Worm (Caenorhabditis elegans) whole organism, L4 larva: ENCODE measurements around the gene rsf-1.

Experiments
- D1046.2 ChIP-seq: fragments of 200-800 bp; sonication (Bioruptor generic); IDR thresholded peaks from 2 replicates; pipeline ENCODE4 v1.3.6; 2022; ENCODE audit warnings: missing genetic modification characterization, missing compliant biosample characterization
- F10B5.3 ChIP-seq: sonication (generic microtip); optimal IDR thresholded peaks from 2 replicates; lab custom pipeline; 2016; ENCODE audit warnings: mild to moderate bottlenecking, missing genetic modification characterization, missing compliant biosample characterization
- R02D3.7 ChIP-seq: fragments of 150-350 bp; sonication (generic microtip); optimal IDR thresholded peaks from 3 replicates; lab custom pipeline; 2014; ENCODE audit warnings: missing biosample characterization, missing genetic modification characterization
- T20F7.1 ChIP-seq: fragments of 200-800 bp; sonication (Bioruptor generic); optimal IDR thresholded peaks from 2 replicates; lab custom pipeline; 2018; ENCODE audit warnings: mild to moderate bottlenecking, missing genetic modification characterization, missing compliant biosample characterization
- Y5F2A.4 ChIP-seq: fragments of 200-800 bp; sonication (Bioruptor generic); optimal IDR thresholded peaks from 2 replicates; lab custom pipeline; 2018; ENCODE audit warnings: mild to moderate bottlenecking, missing genetic modification characterization, missing compliant biosample characterization
- ZK337.2 ChIP-seq: fragments of 200-800 bp; sonication (Bioruptor generic); IDR thresholded peaks from 2 replicates; pipeline ENCODE4 v1.3.6; 2022; ENCODE audit warnings: missing genetic modification reagents, missing genetic modification characterization, missing compliant biosample characterization
- aha-1 ChIP-seq: fragments of 150-350 bp; peaks from one replicate; lab custom pipeline; 2014; ENCODE audit warnings: missing biosample characterization, missing genetic modification characterization
- aly-2 ChIP-seq: sonication (generic microtip); optimal IDR thresholded peaks from 2 replicates; lab custom pipeline; 2018; ENCODE audit warnings: missing biosample characterization, missing genetic modification characterization
- ama-1 ChIP-seq: fragments of 150-350 bp; optimal IDR thresholded peaks from 2 replicates; lab custom pipeline; 2014; ENCODE audit warnings: inconsistent platforms, mixed read lengths
- arid-1 ChIP-seq: fragments of 200-800 bp; sonication (Bioruptor generic); conservative IDR thresholded peaks from 2 replicates; pipeline ENCODE4 v1.3.6; 2022; ENCODE audit warnings: missing genetic modification reagents, missing genetic modification characterization, missing compliant biosample characterization
- attf-4 ChIP-seq: sonication (generic microtip); optimal IDR thresholded peaks from 3 replicates; lab custom pipeline; 2017; ENCODE audit warnings: missing biosample characterization, missing genetic modification characterization
- ceh-28 ChIP-seq: fragments of 150-350 bp; optimal IDR thresholded peaks from 2 replicates; lab custom pipeline; 2014; ENCODE audit warnings: missing biosample characterization, missing genetic modification reagents, missing genetic modification characterization
- ceh-62 ChIP-seq: sonication (generic microtip); optimal IDR thresholded peaks from 2 replicates; lab custom pipeline; 2017; ENCODE audit warnings: missing biosample characterization, missing genetic modification characterization
- ceh-82 ChIP-seq: sonication (generic microtip); optimal IDR thresholded peaks from 2 replicates; lab custom pipeline; 2017; ENCODE audit warnings: missing biosample characterization, missing genetic modification characterization
- ces-1 ChIP-seq: fragments of 150-350 bp; sonication (generic microtip); optimal IDR thresholded peaks from 4 replicates; lab custom pipeline; 2014; ENCODE audit warnings: missing biosample characterization, missing genetic modification reagents, missing genetic modification characterization
- cey-2 ChIP-seq: sonication (generic microtip); optimal IDR thresholded peaks from 3 replicates; lab custom pipeline; 2017; ENCODE audit warnings: missing genetic modification characterization, mild to moderate bottlenecking, missing compliant biosample characterization, antibody characterized with exemption, borderline replicate concordance; ENCODE audit not compliant: insufficient read depth
- daf-8 ChIP-seq: fragments of 200-800 bp; sonication (Bioruptor generic); IDR thresholded peaks from 2 replicates; pipeline ENCODE4 v1.3.6; 2022; ENCODE audit warnings: missing genetic modification characterization, missing compliant biosample characterization
- dmd-8 ChIP-seq: fragments of 200-800 bp; sonication (Bioruptor generic); IDR thresholded peaks from 2 replicates; pipeline ENCODE4 v1.3.6; 2022; ENCODE audit warnings: missing genetic modification characterization, missing compliant biosample characterization
- dmd-9 ChIP-seq: fragments of 200-800 bp; sonication (Bioruptor generic); IDR thresholded peaks from 2 replicates; pipeline ENCODE4 v1.3.6; 2022; ENCODE audit warnings: missing genetic modification reagents, missing genetic modification characterization, missing compliant biosample characterization
- dve-1 ChIP-seq: sonication (generic microtip); optimal IDR thresholded peaks from 2 replicates; lab custom pipeline; 2017; ENCODE audit warnings: antibody characterized with exemption, mild to moderate bottlenecking, missing genetic modification characterization, missing compliant biosample characterization; ENCODE audit not compliant: insufficient read depth
- egl-27 ChIP-seq: sonication (generic microtip); optimal IDR thresholded peaks from 3 replicates; lab custom pipeline; 2017; ENCODE audit warnings: missing biosample characterization, missing genetic modification reagents, missing genetic modification characterization
- gei-8 ChIP-seq: fragments of 200-800 bp; sonication (Bioruptor generic); optimal IDR thresholded peaks from 2 replicates; lab custom pipeline; 2018; ENCODE audit warnings: mild to moderate bottlenecking, missing genetic modification characterization, missing compliant biosample characterization
- hif-1 ChIP-seq, 2 experiments: sonication (generic microtip); optimal IDR thresholded peaks; 2 replicates each; lab custom pipeline; 2016 to 2017; ENCODE audit warnings: missing compliant biosample characterization in 2 of 2, missing genetic modification characterization in 2 of 2, missing genetic modification reagents in 2 of 2, missing genotype in 2 of 2, mild to moderate bottlenecking in 1 of 2
- hlh-30 ChIP-seq: sonication (generic microtip); optimal IDR thresholded peaks from 2 replicates; lab custom pipeline; 2017; ENCODE audit warnings: antibody characterized with exemption, mild to moderate bottlenecking, missing genetic modification characterization, missing compliant biosample characterization; ENCODE audit not compliant: insufficient read depth
- lim-7 ChIP-seq: fragments of 200-800 bp; sonication (Bioruptor generic); IDR thresholded peaks from 2 replicates; pipeline ENCODE4 v1.3.6; 2022; ENCODE audit warnings: missing genetic modification characterization, missing compliant biosample characterization
- lin-15B ChIP-seq: fragments of 150-350 bp; sonication (generic microtip); optimal IDR thresholded peaks from 3 replicates; lab custom pipeline; 2014; ENCODE audit warnings: missing biosample characterization, missing genetic modification characterization
- lin-29 ChIP-seq: fragments of 200-800 bp; sonication (Bioruptor generic); IDR thresholded peaks from 2 replicates; pipeline ENCODE4 v1.3.6; 2022; ENCODE audit warnings: missing genetic modification reagents, missing genetic modification characterization, missing compliant biosample characterization
- lir-3 ChIP-seq: sonication (generic microtip); optimal IDR thresholded peaks from 2 replicates; lab custom pipeline; 2016; ENCODE audit warnings: mild to moderate bottlenecking, missing genetic modification characterization, missing compliant biosample characterization
- madf-5 ChIP-seq, 2 experiments: fragments of 200-800 bp; sonication (Bioruptor generic); IDR thresholded peaks; 2 replicates each; pipeline ENCODE4 v1.3.6; 2022; ENCODE audit warnings: missing compliant biosample characterization in 2 of 2, missing genetic modification characterization in 2 of 2
- madf-9 ChIP-seq: fragments of 200-800 bp; sonication (Bioruptor generic); conservative IDR thresholded peaks from 2 replicates; pipeline ENCODE4 v1.3.6; 2022; ENCODE audit warnings: missing genetic modification reagents, missing genetic modification characterization, missing compliant biosample characterization
- mes-2 ChIP-seq: sonication (generic microtip); optimal IDR thresholded peaks from 2 replicates; lab custom pipeline; 2016; ENCODE audit warnings: missing genotype, mild to moderate bottlenecking, missing genetic modification characterization, missing compliant biosample characterization; ENCODE audit not compliant: poor library complexity, severe bottlenecking
- nhr-10 ChIP-seq: fragments of 150-350 bp; optimal IDR thresholded peaks from 2 replicates; lab custom pipeline; 2014; ENCODE audit warnings: missing biosample characterization, missing genetic modification characterization
- nhr-102 ChIP-seq: sonication (generic microtip); optimal IDR thresholded peaks from 2 replicates; lab custom pipeline; 2016; ENCODE audit warnings: mild to moderate bottlenecking, missing genetic modification characterization, moderate library complexity, missing compliant biosample characterization
- nhr-237 ChIP-seq: sonication (generic microtip); optimal IDR thresholded peaks from 2 replicates; lab custom pipeline; 2017; ENCODE audit warnings: missing biosample characterization, missing genetic modification characterization
- nhr-25 ChIP-seq: sonication (generic microtip); optimal IDR thresholded peaks from 2 replicates; lab custom pipeline; 2017; ENCODE audit warnings: missing genetic modification characterization, mild to moderate bottlenecking, missing compliant biosample characterization, antibody characterized with exemption, moderate library complexity, borderline replicate concordance; ENCODE audit not compliant: insufficient read depth
- nhr-28 ChIP-seq: fragments of 150-350 bp; optimal IDR thresholded peaks from 2 replicates; lab custom pipeline; 2014; ENCODE audit warnings: missing biosample characterization, missing genetic modification characterization
- nhr-41 ChIP-seq: fragments of 200-800 bp; sonication (Bioruptor generic); IDR thresholded peaks from 2 replicates; pipeline ENCODE4 v1.3.6; 2022; ENCODE audit warnings: missing genetic modification reagents, missing genetic modification characterization, missing compliant biosample characterization
- nhr-48 ChIP-seq: sonication (generic microtip); optimal IDR thresholded peaks from 2 replicates; lab custom pipeline; 2016; ENCODE audit warnings: mild to moderate bottlenecking, missing genetic modification characterization, missing compliant biosample characterization
- pha-4 ChIP-seq, 2 experiments: fragments of 150-350 bp in 1 of 2; fragments of 200-800 bp in 1 of 2; sonication (Bioruptor generic) in 1 of 2; IDR thresholded peaks in 1 of 2; optimal IDR thresholded peaks in 1 of 2; 2 replicates each; pipeline versions ENCODE4 v1.3.6 to Lab custom; 2014 to 2022; ENCODE audit warnings: missing genetic modification characterization in 2 of 2, missing genetic modification reagents in 2 of 2, missing biosample characterization in 1 of 2, missing compliant biosample characterization in 1 of 2
- rbr-2 ChIP-seq: sonication (generic microtip); optimal IDR thresholded peaks from 2 replicates; lab custom pipeline; 2016; ENCODE audit warnings: missing genotype, missing genetic modification characterization, missing compliant biosample characterization
- sdz-12 ChIP-seq: fragments of 200-800 bp; sonication (Bioruptor generic); optimal IDR thresholded peaks from 2 replicates; lab custom pipeline; 2018; ENCODE audit warnings: mild to moderate bottlenecking, missing genetic modification characterization, missing compliant biosample characterization
- set-16 ChIP-seq: fragments of 200-800 bp; sonication (Bioruptor generic); IDR thresholded peaks from 2 replicates; pipeline ENCODE4 v1.3.6; 2022; ENCODE audit warnings: missing genetic modification reagents, missing genetic modification characterization, missing compliant biosample characterization
- tag-97 ChIP-seq: fragments of 200-800 bp; sonication (Bioruptor generic); IDR thresholded peaks from 2 replicates; pipeline ENCODE4 v1.3.6; 2022; ENCODE audit warnings: missing genetic modification characterization, missing compliant biosample characterization
- unc-130 ChIP-seq: sonication (generic microtip); optimal IDR thresholded peaks from 2 replicates; lab custom pipeline; 2016; ENCODE audit warnings: missing genetic modification reagents, missing genetic modification characterization, missing compliant biosample characterization
- vab-7 ChIP-seq: fragments of 200-800 bp; sonication (Bioruptor generic); IDR thresholded peaks from 2 replicates; pipeline ENCODE4 v1.3.6; 2022; ENCODE audit warnings: missing genetic modification reagents, missing genetic modification characterization, missing compliant biosample characterization
- zfp-2 ChIP-seq: sonication (generic microtip); optimal IDR thresholded peaks from 2 replicates; lab custom pipeline; 2016; ENCODE audit warnings: mild to moderate bottlenecking, missing genetic modification characterization, missing compliant biosample characterization
- zip-11 ChIP-seq: fragments of 200-800 bp; sonication (Bioruptor generic); IDR thresholded peaks from 2 replicates; pipeline ENCODE4 v1.3.6; 2022; ENCODE audit warnings: missing genetic modification characterization, missing compliant biosample characterization
- zip-2 ChIP-seq: fragments of 150-350 bp; optimal IDR thresholded peaks from 2 replicates; lab custom pipeline; 2014; ENCODE audit warnings: missing biosample characterization, missing genetic modification characterization
- ztf-7 ChIP-seq: fragments of 150-350 bp; optimal IDR thresholded peaks from 2 replicates; lab custom pipeline; 2014; ENCODE audit warnings: missing biosample characterization, missing genetic modification characterization

The rsf-1 gene

DNA sequence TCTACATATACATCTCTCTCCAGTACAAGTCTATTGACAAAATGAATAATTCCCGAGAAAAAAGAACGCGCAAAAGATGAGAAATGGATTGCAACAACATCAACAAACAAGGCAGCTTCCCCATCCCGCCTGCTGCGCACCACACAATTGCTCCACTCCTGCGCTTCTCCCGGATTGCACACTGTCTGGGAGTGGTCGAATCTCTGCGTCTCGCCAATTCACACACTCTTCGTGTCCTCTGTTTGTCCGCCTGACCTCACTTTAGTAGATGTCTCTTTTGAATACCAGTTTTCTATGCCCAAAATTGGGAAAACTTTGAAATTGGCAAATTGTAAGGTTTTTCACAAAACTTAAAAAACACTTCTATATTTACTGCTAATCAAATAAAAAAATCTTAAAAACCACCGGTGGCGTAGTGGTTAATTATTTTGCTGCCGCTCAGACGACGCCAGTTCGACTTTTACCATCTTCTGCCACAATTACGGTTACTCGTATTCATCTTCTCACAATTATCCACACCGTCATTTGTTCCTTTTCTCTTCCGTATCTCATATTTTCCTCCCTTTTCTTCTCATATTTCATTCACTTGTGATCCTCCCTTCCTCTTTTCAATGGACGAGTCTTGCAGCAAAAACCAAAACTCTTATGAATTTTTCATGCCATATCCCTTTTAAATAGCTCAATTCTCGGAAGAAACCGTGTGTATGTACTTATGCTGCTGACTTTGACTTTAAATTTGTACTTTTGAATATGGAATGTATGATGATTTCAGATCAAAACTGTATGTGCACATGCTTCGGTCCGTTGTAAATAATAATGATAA is at the start of gene rsf-1:
TSS of gene rsf-1 (plus strand) at position 773 of the 823 bp plus-strand sequence.
- TF ChIP-seq lir-3 (tag; lab: Kevin White, UChicago) (no peak), dmd-9 (GFP tag; lab: Robert Waterston, UW) (no peak), unc-130 (no peak), nhr-237 (tag; lab: Kevin White, UChicago) (no peak), egl-27 (tag; lab: Kevin White, UChicago) (no peak), nhr-48 (tag; lab: Kevin White, UChicago) (no peak), hif-1 (tag; optimal IDR thresholded peaks at IDR 0.05; lab: Kevin White, UChicago) (no peak), F10B5.3 (tag; lab: Kevin White, UChicago) (no peak), nhr-25 (tag; lab: Kevin White, UChicago) (no peak), attf-4 (tag; lab: Kevin White, UChicago) (no peak), zfp-2 (no peak), gei-8 (GFP tag; lab: Kevin White, UChicago) (no peak), nhr-10 (no peak), ztf-7 (tag; lab: Kevin White, UChicago) (no peak), tag-97 (no peak), hlh-30 (tag; lab: Kevin White, UChicago) (peak; percentile 16), nhr-28 (tag; lab: Kevin White, UChicago) (no peak), D1046.2 (GFP tag; lab: Robert Waterston, UW) (no peak), zip-2 (tag; lab: Kevin White, UChicago) (no peak), lin-29 (GFP tag; lab: Robert Waterston, UW) (no peak), ceh-28 (tag; lab: Kevin White, UChicago) (no peak), rbr-2 (tag; lab: Kevin White, UChicago) (peak; percentile 44), nhr-102 (tag; lab: Kevin White, UChicago) (no peak), cey-2 (no peak), vab-7 (GFP tag; lab: Robert Waterston, UW) (no peak), mes-2 (tag; lab: Kevin White, UChicago) (peak; percentile 51), R02D3.7 (tag; lab: Kevin White, UChicago) (no peak), aha-1 (tag; lab: Kevin White, UChicago) (peak; percentile 68), ama-1 (lab: Kevin White, UChicago) (no peak), Y5F2A.4 (GFP tag; lab: Kevin White, UChicago) (no peak), ces-1 (no peak), arid-1 (GFP tag; lab: Robert Waterston, UW) (peak; percentile 58; the same call in 1 of the 2 replicates), T20F7.1 (GFP tag; lab: Kevin White, UChicago) (no peak), nhr-41 (GFP tag; lab: Robert Waterston, UW) (no peak), daf-8 (GFP tag; lab: Robert Waterston, UW) (no peak), lin-15B (tag; lab: Kevin White, UChicago) (no peak), aly-2 (tag; lab: Kevin White, UChicago) (no peak), madf-9 (GFP tag; lab: Robert Waterston, UW) (no peak), ceh-62 (tag; lab: Kevin White, UChicago) (no peak), pha-4 (GFP tag; IDR thresholded peaks at IDR 0.05; lab: Robert Waterston, UW) (peak; percentile 55; the same call in 1 of the 2 replicates), pha-4 (tag; optimal IDR thresholded peaks at IDR 0.05; lab: Kevin White, UChicago) (no peak), dmd-8 (GFP tag; lab: Robert Waterston, UW) (no peak), sdz-12 (no peak), zip-11 (GFP tag; lab: Robert Waterston, UW) (no peak), ceh-82 (tag; lab: Kevin White, UChicago) (no peak), lim-7 (GFP tag; lab: Robert Waterston, UW) (no peak), ZK337.2 (GFP tag; lab: Robert Waterston, UW) (no peak), set-16 (GFP tag; lab: Robert Waterston, UW) (no peak), dve-1 (tag; lab: Kevin White, UChicago) (no peak), madf-5 (GFP tag; IDR thresholded peaks at IDR 0.05; lab: Robert Waterston, UW) (no peak)
